Worm (Caenorhabditis elegans) whole organism, L3 larva: Measurements from ENCODE around the gene C36C9.6.

Experiments
- hmg-11 ChIP-seq: sonication (generic microtip); optimal IDR thresholded peaks from 2 replicates; lab custom pipeline; 2016; ENCODE audit warnings: missing genetic modification characterization, missing compliant biosample characterization
- nhr-67 ChIP-seq: fragments of 150-350 bp; optimal IDR thresholded peaks from 2 replicates; lab custom pipeline; 2014; ENCODE audit warnings: missing biosample characterization, missing genetic modification characterization
- sea-2 ChIP-seq: fragments of 150-350 bp; sonication (generic microtip); optimal IDR thresholded peaks from 4 replicates; lab custom pipeline; 2014; ENCODE audit warnings: missing biosample characterization, missing genetic modification reagents, missing genetic modification characterization
- tbx-2 ChIP-seq: sonication (generic microtip); optimal IDR thresholded peaks from 2 replicates; lab custom pipeline; 2016; ENCODE audit warnings: mild to moderate bottlenecking, missing genetic modification characterization, missing compliant biosample characterization
- unc-62 ChIP-seq: fragments of 150-350 bp; sonication (generic microtip); optimal IDR thresholded peaks from 4 replicates; lab custom pipeline; 2014; ENCODE audit warnings: missing biosample characterization, missing genetic modification reagents, missing genetic modification characterization

DNA sequence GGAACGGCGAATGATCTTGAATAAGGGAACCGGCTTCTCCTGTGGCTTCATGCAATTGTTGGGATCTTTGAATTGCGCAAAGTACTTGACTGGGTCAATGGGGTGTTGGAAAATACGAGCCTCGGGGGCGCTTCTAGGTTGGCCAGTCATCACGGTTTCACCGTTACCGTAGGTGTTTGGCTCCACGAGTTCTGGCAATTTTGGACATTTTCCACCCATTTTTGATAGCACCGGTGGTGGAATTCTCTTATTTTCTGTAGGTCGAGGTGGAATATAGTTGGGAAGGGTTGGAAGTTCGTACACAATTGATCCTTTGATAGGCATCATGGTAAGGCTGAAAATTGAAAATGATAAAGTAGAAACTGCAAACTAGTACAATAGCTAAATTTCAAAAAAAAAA is 39.1 kb downstream of the C36C9.6 start, which contains the start of gene ZK380.4:
- TF ChIP-seq hmg-11 (tag; lab: Kevin White, UChicago) (no peak), unc-62 (GFP tag; lab: Kevin White, UChicago) (no peak), tbx-2 (tag; lab: Kevin White, UChicago) (no peak), sea-2 (GFP tag; lab: Kevin White, UChicago) (no peak), nhr-67 (tag; lab: Kevin White, UChicago) (no peak)
